Worm (Caenorhabditis elegans): ENCODE results near the gene F26F12.2.

- TF ChIP-seq elt-3 (tag; optimal IDR thresholded peaks at IDR 0.05): no peak
- TF ChIP-seq lsy-2 (tag; optimal IDR thresholded peaks at IDR 0.05): no peak
Measured at ce11 chrV:5845669-5846189, 7.3 kb upstream of the F26F12.2 start, which contains the start of gene F26F12.3.
